Worm (Caenorhabditis elegans): ENCODE measurements around the gene phdh-1.

phdh-1 gene

ce11 chrII:13600904-13601303 is 37.4 kb downstream of the phdh-1 start, which contains the start of gene csp-1:
TSS of gene csp-1 (plus strand) at chrII:13601204.
- TF ChIP-seq lin-13 (tag; optimal IDR thresholded peaks at IDR 0.05) (no peak), ham-2 (GFP tag; optimal IDR thresholded peaks at IDR 0.05) (no peak), mab-5 (tag; optimal IDR thresholded peaks at IDR 0.05) (no peak), unc-120 (tag; optimal IDR thresholded peaks at IDR 0.05; ENCODE audit: poor library complexity, severe bottlenecking) (no peak), ceh-83 (GFP tag; optimal IDR thresholded peaks at IDR 0.05) (no peak), mep-1 (tag; optimal IDR thresholded peaks at IDR 0.05) (no peak), nhr-237 (tag; optimal IDR thresholded peaks at IDR 0.05) (no peak), flh-1 (GFP tag; optimal IDR thresholded peaks at IDR 0.05) (no peak)

- TF ChIP-seq M03D4.4 (tag; optimal IDR thresholded peaks at IDR 0.05) = no peak
- no peak for TF ChIP-seq unc-39 (tag; optimal IDR thresholded peaks at IDR 0.05)
- TF ChIP-seq mep-1 (tag; optimal IDR thresholded peaks at IDR 0.05) = peak; percentile 40
- no peak for TF ChIP-seq pha-4 (tag; optimal IDR thresholded peaks at IDR 0.05)
- no peak for TF ChIP-seq elt-1 (tag; optimal IDR thresholded peaks at IDR 0.05; ENCODE audit: borderline replicate concordance, insufficient read depth)
- TF ChIP-seq unc-62 (GFP tag; optimal IDR thresholded peaks at IDR 0.05) = no peak
- TF ChIP-seq sptf-1 (tag; optimal IDR thresholded peaks at IDR 0.05) = no peak
- no peak for TF ChIP-seq blmp-1 (tag; optimal IDR thresholded peaks at IDR 0.05)
- peak; percentile 71 for TF ChIP-seq ces-1 (GFP tag; optimal IDR thresholded peaks at IDR 0.05)
- no peak for TF ChIP-seq ceh-39 (tag; optimal IDR thresholded peaks at IDR 0.05)
- peak; percentile 11 for TF ChIP-seq nhr-237 (tag; optimal IDR thresholded peaks at IDR 0.05)
- peak; percentile 25 for TF ChIP-seq lin-13 (tag; optimal IDR thresholded peaks at IDR 0.05)
- TF ChIP-seq mls-2 (tag; optimal IDR thresholded peaks at IDR 0.05) = no peak
- TF ChIP-seq lsy-2 (tag; optimal IDR thresholded peaks at IDR 0.05) = peak; percentile 96
- TF ChIP-seq ham-2 (GFP tag; optimal IDR thresholded peaks at IDR 0.05) = no peak
- TF ChIP-seq zip-8 (tag; optimal IDR thresholded peaks at IDR 0.05) = no peak
- TF ChIP-seq nhr-76 (tag; optimal IDR thresholded peaks at IDR 0.05) = no peak
- no peak for TF ChIP-seq snpc-4 (tag; optimal IDR thresholded peaks at IDR 0.05)
These were observed 41.7 kb downstream of the phdh-1 start, which contains the start of the genes fbxc-23 and csc-1 for ce11 chrII:13596505-13596977. TSS of gene fbxc-23 (minus strand) at chrII:13596555. TSS of gene csc-1 (plus strand) at chrII:13596955.

- TF ChIP-seq ham-2 (GFP tag; optimal IDR thresholded peaks at IDR 0.05) (no peak), sptf-1 (tag; optimal IDR thresholded peaks at IDR 0.05) (no peak)
These were observed 43.0 kb downstream of the phdh-1 start for ce11 chrII:13595279-13595678.

ce11 chrII:13593659-13594221 is 44.5 kb downstream of the phdh-1 start, which contains the start of gene clec-146:
TSS of gene clec-146 (minus strand) at chrII:13593774.
- no peak for TF ChIP-seq ceh-39 (tag; optimal IDR thresholded peaks at IDR 0.05)
- TF ChIP-seq zip-8 (tag; optimal IDR thresholded peaks at IDR 0.05) = no peak
- no peak for TF ChIP-seq nhr-237 (tag; optimal IDR thresholded peaks at IDR 0.05)
- no peak for TF ChIP-seq pha-4 (tag; optimal IDR thresholded peaks at IDR 0.05)
- no peak for TF ChIP-seq lsy-2 (tag; optimal IDR thresholded peaks at IDR 0.05)
- TF ChIP-seq nhr-28 (tag; optimal IDR thresholded peaks at IDR 0.05) = no peak
- TF ChIP-seq bed-3 (GFP tag; optimal IDR thresholded peaks at IDR 0.05) = no peak
- no peak for TF ChIP-seq lin-32 (GFP tag; optimal IDR thresholded peaks at IDR 0.05)
- TF ChIP-seq ztf-11 (tag; optimal IDR thresholded peaks at IDR 0.05) = no peak
- no peak for TF ChIP-seq unc-39 (tag; optimal IDR thresholded peaks at IDR 0.05)
- TF ChIP-seq elt-1 (tag; optimal IDR thresholded peaks at IDR 0.05; ENCODE audit: borderline replicate concordance, insufficient read depth) = no peak
- TF ChIP-seq nhr-2 (tag; optimal IDR thresholded peaks at IDR 0.05) = no peak

- TF ChIP-seq ceh-83 (GFP tag; optimal IDR thresholded peaks at IDR 0.05) = no peak
These were observed 47.8 kb downstream of the phdh-1 start, which contains the start of gene clec-145 for ce11 chrII:13590461-13590860. TSS of gene clec-145 (minus strand) at chrII:13590561.

All from whole organism, mixed stage, embryonic.